Fruit fly (Drosophila melanogaster): ENCODE data around the gene CG33689.

dm6 chr3L:16175628-16176263 is 24.3 kb upstream of the CG33689 start:
- no peak for TF ChIP-seq CG11560 (tag; IDR thresholded peaks at IDR 0.05)
- TF ChIP-seq sug (tag; optimal IDR thresholded peaks at IDR 0.05), result no peak
- no peak for TF ChIP-seq mam (GFP tag; optimal IDR thresholded peaks at IDR 0.05)
